Worm (Caenorhabditis elegans): ENCODE results near the gene ZK1290.11.
A peak's percentile ranks its signal among the peaks of the same experiment; 100 is the strongest.

ZK1290.11 gene

ce11 chrII:7561494-7561893, at the start of gene ZK1290.11, which contains the start of gene ZK1290.1:
TSS of gene ZK1290.11 (minus strand) at chrII:7561594.
TSS of gene ZK1290.1 (plus strand) at chrII:7561764.
- no peak for TF ChIP-seq him-1 (tag; optimal IDR thresholded peaks at IDR 0.05)
- no peak for TF ChIP-seq W03F9.2 (tag; optimal IDR thresholded peaks at IDR 0.05)
- no peak for TF ChIP-seq dao-5 (tag; optimal IDR thresholded peaks at IDR 0.05)

DNA sequence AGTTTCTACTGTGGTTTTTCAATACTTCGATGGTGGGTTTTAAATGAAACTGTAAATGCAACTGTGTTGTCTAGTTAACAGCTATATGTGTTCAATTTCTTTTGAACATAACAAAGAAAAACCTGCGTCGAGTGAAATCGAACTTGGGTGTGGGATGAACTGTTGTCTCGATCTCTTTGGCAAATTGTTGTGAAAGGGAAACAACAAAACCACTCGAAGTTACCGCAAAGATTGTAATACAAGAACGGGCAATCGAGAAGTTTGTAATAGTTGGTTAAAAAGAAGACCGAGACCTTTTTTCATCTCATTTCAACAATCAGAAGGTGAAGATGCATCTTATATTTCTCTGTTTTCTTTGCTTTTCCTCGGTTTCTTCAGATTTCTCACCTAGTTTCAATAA, 46.6 kb upstream of the ZK1290.11 start, which contains the start of gene lips-17:
lips-17 (plus strand) TSS at position 301 of the 400 bp plus-strand sequence.
- TF ChIP-seq W03F9.2 (tag; optimal IDR thresholded peaks at IDR 0.05) (no peak), him-1 (tag; optimal IDR thresholded peaks at IDR 0.05) (no peak), dao-5 (tag; optimal IDR thresholded peaks at IDR 0.05) (no peak)

DNA sequence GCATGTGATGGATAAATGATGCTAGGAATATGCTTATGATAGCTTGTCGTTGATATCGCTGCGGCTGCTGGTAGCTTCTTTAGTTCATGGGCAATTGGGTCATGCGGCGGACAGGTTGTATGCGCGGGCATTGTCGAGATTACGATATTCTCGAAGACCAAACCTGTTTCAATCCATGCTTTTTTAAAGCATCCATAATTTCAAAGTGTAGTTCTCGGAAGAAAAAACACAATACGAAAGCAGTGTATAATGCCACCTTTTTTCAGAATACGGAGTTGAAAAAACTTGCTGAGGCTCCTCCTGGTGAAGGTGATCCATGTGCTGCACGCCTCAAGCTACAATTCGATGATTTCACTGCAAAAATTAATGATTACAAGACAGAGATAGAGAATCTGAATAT, 43.9 kb upstream of the ZK1290.11 start, which contains the start of gene osm-8:
osm-8 (minus strand) TSS at position 101 of the 400 bp plus-strand sequence.
- TF ChIP-seq dao-5 (tag; optimal IDR thresholded peaks at IDR 0.05) (no peak), him-1 (tag; optimal IDR thresholded peaks at IDR 0.05) (no peak), W03F9.2 (tag; optimal IDR thresholded peaks at IDR 0.05) (no peak)

DNA sequence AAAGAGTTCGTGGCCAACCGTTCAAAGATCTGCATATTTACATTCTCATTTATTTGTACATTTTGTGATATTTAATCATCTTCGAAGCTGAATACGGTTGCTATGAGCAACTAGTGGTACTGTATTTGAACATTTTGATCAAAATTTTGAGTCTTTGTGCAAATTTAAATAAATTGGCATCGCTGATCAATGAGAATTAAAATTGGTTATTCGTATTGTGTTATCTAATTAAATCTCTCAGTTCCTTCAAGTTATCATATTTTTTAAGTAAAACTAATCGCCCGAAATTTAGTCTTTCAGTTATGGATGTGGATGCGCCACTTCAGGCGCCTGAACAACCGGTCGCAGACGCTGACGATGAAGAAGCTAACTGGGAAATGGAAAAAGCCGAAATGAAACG, 38.0 kb upstream of the ZK1290.11 start, which contains the start of gene npp-21:
npp-21 (plus strand) TSS at position 301 of the 400 bp plus-strand sequence.
- TF ChIP-seq W03F9.2 (tag; optimal IDR thresholded peaks at IDR 0.05), result no peak
- no peak for TF ChIP-seq him-1 (tag; optimal IDR thresholded peaks at IDR 0.05)
- no peak for TF ChIP-seq dao-5 (tag; optimal IDR thresholded peaks at IDR 0.05)

ce11 chrII:7598702-7599314, 37.4 kb upstream of the ZK1290.11 start, which contains the start of gene pgam-5:
TSS of gene pgam-5 (minus strand) at chrII:7598752.
- no peak for TF ChIP-seq dao-5 (tag; optimal IDR thresholded peaks at IDR 0.05)
- no peak for TF ChIP-seq him-1 (tag; optimal IDR thresholded peaks at IDR 0.05)
- TF ChIP-seq W03F9.2 (tag; optimal IDR thresholded peaks at IDR 0.05), result no peak

- no peak for TF ChIP-seq him-1 (tag; optimal IDR thresholded peaks at IDR 0.05)
- no peak for TF ChIP-seq W03F9.2 (tag; optimal IDR thresholded peaks at IDR 0.05)
- TF ChIP-seq dao-5 (tag; optimal IDR thresholded peaks at IDR 0.05), result no peak
Measured at ce11 chrII:7594812-7595211, 33.4 kb upstream of the ZK1290.11 start, which contains the start of gene syd-1. TSS of gene syd-1 (minus strand) at chrII:7594912.

ce11 chrII:7594262-7594661, 32.9 kb upstream of the ZK1290.11 start:
- no peak for TF ChIP-seq dao-5 (tag; optimal IDR thresholded peaks at IDR 0.05)
- TF ChIP-seq W03F9.2 (tag; optimal IDR thresholded peaks at IDR 0.05), result no peak
- TF ChIP-seq him-1 (tag; optimal IDR thresholded peaks at IDR 0.05), result no peak

DNA sequence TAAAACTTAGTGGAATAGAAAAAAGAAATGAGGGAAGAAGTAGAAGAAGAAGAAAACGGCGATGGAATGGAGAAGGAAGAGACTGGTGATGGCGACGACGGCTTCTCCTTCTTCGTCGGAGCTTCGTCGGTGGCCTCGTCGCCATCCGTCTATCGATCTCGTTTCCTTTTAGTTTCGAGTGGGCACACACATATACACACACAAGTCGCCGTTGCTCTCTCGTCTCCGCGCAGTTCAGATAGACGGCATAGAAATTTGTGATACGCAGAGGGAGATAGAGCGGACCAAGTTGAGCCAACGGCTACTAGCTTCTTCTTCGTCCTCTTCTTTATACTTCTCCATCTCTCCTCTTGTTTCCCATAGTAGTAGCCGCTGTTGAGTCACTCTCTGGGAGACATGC, 31.8 kb upstream of the ZK1290.11 start:
- TF ChIP-seq him-1 (tag; optimal IDR thresholded peaks at IDR 0.05), result peak; percentile 21
- TF ChIP-seq W03F9.2 (tag; optimal IDR thresholded peaks at IDR 0.05), result no peak
- TF ChIP-seq dao-5 (tag; optimal IDR thresholded peaks at IDR 0.05), result no peak

ce11 chrII:7588295-7588694, 26.9 kb upstream of the ZK1290.11 start:
- TF ChIP-seq dao-5 (tag; optimal IDR thresholded peaks at IDR 0.05), result no peak
- no peak for TF ChIP-seq W03F9.2 (tag; optimal IDR thresholded peaks at IDR 0.05)

DNA sequence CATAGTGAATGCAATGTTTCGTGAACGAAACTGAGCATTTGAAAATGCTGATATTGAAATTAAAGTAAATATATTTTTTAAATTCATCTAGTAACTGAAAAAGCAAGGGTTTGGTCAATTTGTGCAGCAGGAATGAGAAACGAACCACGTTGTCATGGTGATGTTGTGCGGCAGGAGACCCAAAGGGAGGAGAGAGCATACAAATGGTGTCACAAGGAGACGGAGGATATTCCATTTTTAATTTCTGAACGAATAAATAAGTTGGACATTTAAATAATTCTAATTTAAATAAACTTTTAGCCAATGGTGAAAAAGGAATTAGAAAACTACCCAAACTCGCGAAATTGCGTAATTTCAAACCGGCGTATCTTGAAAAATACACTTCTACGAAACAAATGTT, 22.2 kb upstream of the ZK1290.11 start, which contains the start of gene mks-3:
mks-3 (minus strand) TSS at position 101 of the 400 bp plus-strand sequence.
- no peak for TF ChIP-seq dao-5 (tag; optimal IDR thresholded peaks at IDR 0.05)

DNA sequence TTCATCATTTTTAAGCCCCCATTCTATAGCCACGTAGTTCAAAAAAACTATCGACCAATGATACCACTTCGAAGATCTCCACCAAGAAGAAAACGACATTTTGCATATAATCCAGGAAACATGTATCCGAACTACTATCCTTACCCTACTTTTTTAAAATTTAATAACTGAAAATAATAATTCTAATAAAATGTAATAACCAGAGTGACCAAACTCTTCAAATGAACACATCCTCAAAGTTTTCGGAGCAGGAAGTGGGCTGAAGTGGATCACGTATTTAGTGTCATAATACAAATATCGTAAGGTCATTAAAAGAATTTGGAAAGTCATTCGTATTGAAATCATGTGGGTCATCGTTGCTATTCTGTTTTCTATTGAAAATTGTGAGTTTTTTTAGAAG, 16.0 kb upstream of the ZK1290.11 start, which contains the start of gene F35D2.6:
F35D2.6 (plus strand) TSS at position 301 of the 400 bp plus-strand sequence.
- TF ChIP-seq him-1 (tag; optimal IDR thresholded peaks at IDR 0.05) (no peak), W03F9.2 (tag; optimal IDR thresholded peaks at IDR 0.05) (no peak), dao-5 (tag; optimal IDR thresholded peaks at IDR 0.05) (no peak)

DNA sequence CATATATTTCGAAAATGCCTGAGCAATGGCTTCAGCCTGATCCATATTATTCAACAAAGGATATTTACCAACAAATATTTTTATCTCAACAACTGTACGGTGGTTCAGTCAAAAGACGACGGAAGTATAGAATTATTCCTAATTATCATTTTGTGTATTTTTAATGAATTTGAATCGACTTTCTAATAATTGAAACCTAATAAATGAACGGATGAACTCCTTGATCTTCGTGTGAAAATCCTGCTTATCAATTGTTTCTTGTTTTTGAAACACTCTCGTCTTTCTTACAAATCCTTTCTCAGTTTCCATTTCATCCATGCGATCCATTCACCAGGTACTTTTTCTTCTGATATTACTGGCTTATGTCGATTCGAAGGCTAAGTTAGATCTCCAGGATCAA, 14.2 kb upstream of the ZK1290.11 start, which contains the start of gene F35D2.1:
F35D2.1 (plus strand) TSS at position 301 of the 400 bp plus-strand sequence.
- TF ChIP-seq him-1 (tag; optimal IDR thresholded peaks at IDR 0.05) (no peak), W03F9.2 (tag; optimal IDR thresholded peaks at IDR 0.05) (no peak), dao-5 (tag; optimal IDR thresholded peaks at IDR 0.05) (no peak)

ce11 chrII:7574143-7574542, 12.7 kb upstream of the ZK1290.11 start, which contains the start of gene F35D2.2:
TSS of gene F35D2.2 (plus strand) at chrII:7574443.
- TF ChIP-seq W03F9.2 (tag; optimal IDR thresholded peaks at IDR 0.05) (no peak), dao-5 (tag; optimal IDR thresholded peaks at IDR 0.05) (no peak), him-1 (tag; optimal IDR thresholded peaks at IDR 0.05) (no peak)

DNA sequence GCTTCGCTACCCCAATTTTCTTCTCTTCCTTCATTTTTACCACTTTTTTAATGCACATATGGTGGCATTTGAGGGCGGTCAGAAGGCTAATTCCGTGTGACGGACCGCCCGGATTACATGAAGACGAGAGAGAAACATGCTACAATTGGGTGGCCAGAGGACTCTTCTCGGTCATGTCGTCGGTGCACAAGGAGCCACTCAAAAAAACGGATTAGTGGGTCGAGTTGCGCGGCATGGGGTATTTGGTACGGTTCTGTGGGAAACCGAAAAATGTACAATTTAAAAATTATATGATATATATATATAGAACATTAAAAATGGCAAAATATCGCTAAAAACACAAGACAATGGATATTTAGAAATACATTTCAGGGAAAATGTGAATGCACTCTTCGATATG, 9.4 kb upstream of the ZK1290.11 start:
- no peak for TF ChIP-seq W03F9.2 (tag; optimal IDR thresholded peaks at IDR 0.05)
- TF ChIP-seq dao-5 (tag; optimal IDR thresholded peaks at IDR 0.05), result no peak
- no peak for TF ChIP-seq him-1 (tag; optimal IDR thresholded peaks at IDR 0.05)
